Worm (Caenorhabditis elegans) whole organism, midembryonic: ENCODE measurements around the gene F52H3.6.

Experiments used
- T22C8.4 ChIP-seq: fragments of 200-800 bp; sonication (Bioruptor generic); IDR thresholded peaks from 2 replicates; pipeline ENCODE4 v1.3.6; 2022; ENCODE audit warnings: missing genetic modification characterization, missing compliant biosample characterization
- cog-1 ChIP-seq: sonication (generic microtip); optimal IDR thresholded peaks from 2 replicates; lab custom pipeline; 2016; ENCODE audit warnings: missing genetic modification characterization, missing compliant biosample characterization
- flt-1 ChIP-seq: fragments of 200-800 bp; sonication (Bioruptor generic); IDR thresholded peaks from 2 replicates; pipeline ENCODE4 v1.3.6; 2022; ENCODE audit warnings: missing genetic modification characterization, missing compliant biosample characterization
- klf-2 ChIP-seq: fragments of 200-800 bp; sonication (Bioruptor generic); conservative IDR thresholded peaks from 2 replicates; pipeline ENCODE4 v1.3.6; 2022; ENCODE audit warnings: missing genetic modification reagents, missing genetic modification characterization, missing compliant biosample characterization
- med-1 ChIP-seq: sonication (generic microtip); optimal IDR thresholded peaks from 2 replicates; lab custom pipeline; 2017; ENCODE audit warnings: missing genetic modification characterization, mild to moderate bottlenecking, missing compliant biosample characterization, antibody characterized with exemption, missing genetic modification reagents; ENCODE audit not compliant: insufficient read depth
- ref-1 ChIP-seq: fragments of 200-800 bp; sonication (Bioruptor generic); conservative IDR thresholded peaks from 2 replicates; pipeline ENCODE4 v1.3.6; 2022; ENCODE audit warnings: missing genetic modification reagents, missing genetic modification characterization, missing compliant biosample characterization
- tab-1 ChIP-seq: fragments of 200-800 bp; sonication (Bioruptor generic); IDR thresholded peaks from 2 replicates; pipeline ENCODE4 v1.3.6; 2022; ENCODE audit warnings: missing genetic modification characterization, missing compliant biosample characterization
- ztf-23 ChIP-seq: fragments of 200-800 bp; sonication (Bioruptor generic); IDR thresholded peaks from 2 replicates; pipeline ENCODE4 v1.3.6; 2022; ENCODE audit warnings: missing genetic modification reagents, missing genetic modification characterization, missing compliant biosample characterization
- ztf-29 ChIP-seq: fragments of 200-800 bp; sonication (Bioruptor generic); IDR thresholded peaks from 2 replicates; pipeline ENCODE4 v1.3.6; 2022; ENCODE audit warnings: missing genetic modification reagents, missing genetic modification characterization, missing compliant biosample characterization

Gene F52H3.6

ce11 chrII:9994679-9995078 lies 33.5 kb downstream of the F52H3.6 start:
- TF ChIP-seq flt-1 (GFP tag; lab: Robert Waterston, UW) (no peak), tab-1 (no peak), med-1 (no peak), ref-1 (no peak), ztf-29 (no peak), ztf-23 (GFP tag; lab: Robert Waterston, UW) (no peak), T22C8.4 (GFP tag; lab: Robert Waterston, UW) (no peak), cog-1 (tag; lab: Kevin White, UChicago) (no peak), klf-2 (GFP tag; lab: Robert Waterston, UW) (no peak)

- TF ChIP-seq T22C8.4 (GFP tag; lab: Robert Waterston, UW) (no peak), ref-1 (no peak), klf-2 (GFP tag; lab: Robert Waterston, UW) (no peak), ztf-23 (GFP tag; lab: Robert Waterston, UW) (no peak), tab-1 (no peak), med-1 (no peak), cog-1 (tag; lab: Kevin White, UChicago) (no peak), ztf-29 (no peak), flt-1 (GFP tag; lab: Robert Waterston, UW) (no peak)
These were observed 35.7 kb downstream of the F52H3.6 start for ce11 chrII:9992474-9992873.

ce11 chrII:9990812-9991211 lies 37.4 kb downstream of the F52H3.6 start, which contains the start of gene lec-3:
lec-3 (plus strand) TSS chrII:9991112.
- TF ChIP-seq med-1: no peak
- no peak for TF ChIP-seq T22C8.4 (GFP tag; lab: Robert Waterston, UW)
- no peak for TF ChIP-seq cog-1 (tag; lab: Kevin White, UChicago)
- no peak for TF ChIP-seq ztf-23 (GFP tag; lab: Robert Waterston, UW)
- no peak for TF ChIP-seq klf-2 (GFP tag; lab: Robert Waterston, UW)
- no peak for TF ChIP-seq flt-1 (GFP tag; lab: Robert Waterston, UW)
- TF ChIP-seq tab-1: no peak
- TF ChIP-seq ztf-29: no peak
- TF ChIP-seq ref-1: no peak

- TF ChIP-seq tab-1: no peak
- TF ChIP-seq flt-1 (GFP tag; lab: Robert Waterston, UW): no peak
- no peak for TF ChIP-seq ztf-29
- TF ChIP-seq med-1: no peak
- TF ChIP-seq ztf-23 (GFP tag; lab: Robert Waterston, UW): no peak
- no peak for TF ChIP-seq klf-2 (GFP tag; lab: Robert Waterston, UW)
- TF ChIP-seq cog-1 (tag; lab: Kevin White, UChicago): no peak
- no peak for TF ChIP-seq ref-1
- TF ChIP-seq T22C8.4 (GFP tag; lab: Robert Waterston, UW): no peak
These were observed 38.7 kb downstream of the F52H3.6 start for ce11 chrII:9989533-9989932.

- TF ChIP-seq cog-1 (tag; lab: Kevin White, UChicago) (no peak), ref-1 (no peak), tab-1 (no peak), med-1 (no peak), klf-2 (GFP tag; lab: Robert Waterston, UW) (no peak), T22C8.4 (GFP tag; lab: Robert Waterston, UW) (no peak), ztf-23 (GFP tag; lab: Robert Waterston, UW) (no peak), ztf-29 (no peak), flt-1 (GFP tag; lab: Robert Waterston, UW) (no peak)
These were observed 39.6 kb downstream of the F52H3.6 start for ce11 chrII:9988620-9989019.

ce11 chrII:9986635-9987575 lies 41.3 kb downstream of the F52H3.6 start:
- TF ChIP-seq ref-1 (no peak), med-1 (no peak), cog-1 (tag; lab: Kevin White, UChicago) (no peak), ztf-23 (GFP tag; lab: Robert Waterston, UW) (no peak), T22C8.4 (GFP tag; lab: Robert Waterston, UW) (no peak), ztf-29 (no peak), klf-2 (GFP tag; lab: Robert Waterston, UW) (no peak), flt-1 (GFP tag; lab: Robert Waterston, UW) (no peak), tab-1 (no peak)

ce11 chrII:9984866-9985336 lies 43.3 kb downstream of the F52H3.6 start:
- TF ChIP-seq klf-2 (GFP tag; lab: Robert Waterston, UW) (no peak), T22C8.4 (GFP tag; lab: Robert Waterston, UW) (no peak), med-1 (no peak), ztf-23 (GFP tag; lab: Robert Waterston, UW) (no peak), ref-1 (no peak), ztf-29 (no peak), flt-1 (GFP tag; lab: Robert Waterston, UW) (no peak), tab-1 (no peak), cog-1 (tag; lab: Kevin White, UChicago) (no peak)

ce11 chrII:9982437-9982836 lies 45.8 kb downstream of the F52H3.6 start:
- TF ChIP-seq T22C8.4 (GFP tag; lab: Robert Waterston, UW): no peak
- no peak for TF ChIP-seq ztf-29
- no peak for TF ChIP-seq ref-1
- TF ChIP-seq tab-1: no peak
- TF ChIP-seq cog-1 (tag; lab: Kevin White, UChicago): no peak
- no peak for TF ChIP-seq flt-1 (GFP tag; lab: Robert Waterston, UW)
- no peak for TF ChIP-seq ztf-23 (GFP tag; lab: Robert Waterston, UW)
- TF ChIP-seq klf-2 (GFP tag; lab: Robert Waterston, UW): no peak
- no peak for TF ChIP-seq med-1

ce11 chrII:9981760-9982159 lies 46.5 kb downstream of the F52H3.6 start, which contains the start of gene sdz-38:
sdz-38 (minus strand) TSS chrII:9981860.
- TF ChIP-seq med-1 (no peak), ztf-29 (no peak), flt-1 (GFP tag; lab: Robert Waterston, UW) (no peak), klf-2 (GFP tag; lab: Robert Waterston, UW) (no peak), T22C8.4 (GFP tag; lab: Robert Waterston, UW) (no peak), ref-1 (no peak), ztf-23 (GFP tag; lab: Robert Waterston, UW) (no peak), tab-1 (no peak), cog-1 (tag; lab: Kevin White, UChicago) (no peak)
